Worm (Caenorhabditis elegans): ENCODE results near the gene C27C12.3.

C27C12.3 gene

ce11 chrX:14818464-14819259, 47.0 kb downstream of the C27C12.3 start, which contains the start of gene epn-1 (continued):
- TF ChIP-seq fkh-10 (GFP tag; optimal IDR thresholded peaks at IDR 0.05) (peak; percentile 85), ceh-63 (GFP tag; optimal IDR thresholded peaks at IDR 0.05) (no peak), efl-3 (GFP tag; optimal IDR thresholded peaks at IDR 0.05) (peak; percentile 39), ets-5 (GFP tag; IDR thresholded peaks at IDR 0.05) (no peak), unc-86 (tag; optimal IDR thresholded peaks at IDR 0.05) (peak; percentile 99), tbx-2 (tag; optimal IDR thresholded peaks at IDR 0.05) (peak; percentile 99), grh-1 (GFP tag; IDR thresholded peaks at IDR 0.05) (peak; percentile 94), zip-4 (GFP tag; optimal IDR thresholded peaks at IDR 0.05) (peak; percentile 89), dsc-1 (tag; optimal IDR thresholded peaks at IDR 0.05) (peak; percentile 98), ztf-11 (tag; optimal IDR thresholded peaks at IDR 0.05) (peak in 1 of 2 experiments; percentile 91), hpl-2 (GFP tag; optimal IDR thresholded peaks at IDR 0.05) (peak; percentile 87), mdl-1 (tag; optimal IDR thresholded peaks at IDR 0.05) (peak; percentile 95 to 99), ces-1 (GFP tag; optimal IDR thresholded peaks at IDR 0.05) (no peak), nhr-76 (tag; optimal IDR thresholded peaks at IDR 0.05) (peak; percentile 45), pag-3 (tag; optimal IDR thresholded peaks at IDR 0.05; ENCODE audit: borderline replicate concordance, insufficient read depth) (peak; percentile 69), ama-1 (optimal IDR thresholded peaks at IDR 0.05) (no peak), fkh-4 (tag; optimal IDR thresholded peaks at IDR 0.05; ENCODE audit: borderline replicate concordance) (peak; percentile 89), ceh-8 (GFP tag; optimal IDR thresholded peaks at IDR 0.05) (peak; percentile 94), nhr-47 (tag; optimal IDR thresholded peaks at IDR 0.05) (peak; percentile 99), lin-13 (GFP tag; optimal IDR thresholded peaks at IDR 0.05) (peak; percentile 93), lin-35 (GFP tag; optimal IDR thresholded peaks at IDR 0.05) (peak; percentile 72 to 88), pax-3 (tag; optimal IDR thresholded peaks at IDR 0.05) (peak; percentile 98), nhr-12 (tag; optimal IDR thresholded peaks at IDR 0.05) (peak; percentile 27), C34B4.2 (tag; optimal IDR thresholded peaks at IDR 0.05) (no peak), snu-23 (GFP tag; optimal IDR thresholded peaks at IDR 0.05) (peak; percentile 99), blmp-1 (tag; optimal IDR thresholded peaks at IDR 0.05) (peak; percentile 52), lsy-2 (tag; optimal IDR thresholded peaks at IDR 0.05) (peak; percentile 89 to 92), hlh-4 (tag; optimal IDR thresholded peaks at IDR 0.05) (no peak), fkh-8 (tag; optimal IDR thresholded peaks at IDR 0.05) (peak; percentile 99), elt-2 (tag; optimal IDR thresholded peaks at IDR 0.05) (peak; percentile 95), nhr-84 (tag; optimal IDR thresholded peaks at IDR 0.05) (no peak), unc-130 (tag; optimal IDR thresholded peaks at IDR 0.05) (peak; percentile 82), lir-3 (tag; optimal IDR thresholded peaks at IDR 0.05; ENCODE audit: poor library complexity) (peak; percentile 83), nhr-11 (tag; optimal IDR thresholded peaks at IDR 0.05) (peak; percentile 96), Y116A8C.19 (tag; optimal IDR thresholded peaks at IDR 0.05; ENCODE audit: borderline replicate concordance) (peak; percentile 27), nhr-237 (tag; optimal IDR thresholded peaks at IDR 0.05) (peak; percentile 90), nhr-71 (tag; optimal IDR thresholded peaks at IDR 0.05) (peak; percentile 100), elt-3 (tag; optimal IDR thresholded peaks at IDR 0.05) (peak in 4 of 6 experiments; percentile 17 to 82 (median 54)), ceh-88 (GFP tag; IDR thresholded peaks at IDR 0.05) (peak; percentile 98), vab-15 (tag; optimal IDR thresholded peaks at IDR 0.05) (no peak), zag-1 (tag; optimal IDR thresholded peaks at IDR 0.05) (peak; percentile 13), mef-2 (tag; optimal IDR thresholded peaks at IDR 0.05) (peak; percentile 95)
